Worm (Caenorhabditis elegans) whole organism, midembryonic: Measurements from ENCODE around the gene F47B8.14.

Experiments used
- T22C8.4 ChIP-seq: fragments of 200-800 bp; sonication (Bioruptor generic); IDR thresholded peaks from 2 replicates; pipeline ENCODE4 v1.3.6; 2022; ENCODE audit warnings: missing genetic modification characterization, missing compliant biosample characterization
- cog-1 ChIP-seq: sonication (generic microtip); optimal IDR thresholded peaks from 2 replicates; lab custom pipeline; 2016; ENCODE audit warnings: missing genetic modification characterization, missing compliant biosample characterization
- flt-1 ChIP-seq: fragments of 200-800 bp; sonication (Bioruptor generic); IDR thresholded peaks from 2 replicates; pipeline ENCODE4 v1.3.6; 2022; ENCODE audit warnings: missing genetic modification characterization, missing compliant biosample characterization
- klf-2 ChIP-seq: fragments of 200-800 bp; sonication (Bioruptor generic); conservative IDR thresholded peaks from 2 replicates; pipeline ENCODE4 v1.3.6; 2022; ENCODE audit warnings: missing genetic modification reagents, missing genetic modification characterization, missing compliant biosample characterization
- med-1 ChIP-seq: sonication (generic microtip); optimal IDR thresholded peaks from 2 replicates; lab custom pipeline; 2017; ENCODE audit warnings: missing genetic modification characterization, mild to moderate bottlenecking, missing compliant biosample characterization, antibody characterized with exemption, missing genetic modification reagents; ENCODE audit not compliant: insufficient read depth
- ref-1 ChIP-seq: fragments of 200-800 bp; sonication (Bioruptor generic); conservative IDR thresholded peaks from 2 replicates; pipeline ENCODE4 v1.3.6; 2022; ENCODE audit warnings: missing genetic modification reagents, missing genetic modification characterization, missing compliant biosample characterization
- tab-1 ChIP-seq: fragments of 200-800 bp; sonication (Bioruptor generic); IDR thresholded peaks from 2 replicates; pipeline ENCODE4 v1.3.6; 2022; ENCODE audit warnings: missing genetic modification characterization, missing compliant biosample characterization
- ztf-23 ChIP-seq: fragments of 200-800 bp; sonication (Bioruptor generic); IDR thresholded peaks from 2 replicates; pipeline ENCODE4 v1.3.6; 2022; ENCODE audit warnings: missing genetic modification reagents, missing genetic modification characterization, missing compliant biosample characterization
- ztf-29 ChIP-seq: fragments of 200-800 bp; sonication (Bioruptor generic); IDR thresholded peaks from 2 replicates; pipeline ENCODE4 v1.3.6; 2022; ENCODE audit warnings: missing genetic modification reagents, missing genetic modification characterization, missing compliant biosample characterization

DNA sequence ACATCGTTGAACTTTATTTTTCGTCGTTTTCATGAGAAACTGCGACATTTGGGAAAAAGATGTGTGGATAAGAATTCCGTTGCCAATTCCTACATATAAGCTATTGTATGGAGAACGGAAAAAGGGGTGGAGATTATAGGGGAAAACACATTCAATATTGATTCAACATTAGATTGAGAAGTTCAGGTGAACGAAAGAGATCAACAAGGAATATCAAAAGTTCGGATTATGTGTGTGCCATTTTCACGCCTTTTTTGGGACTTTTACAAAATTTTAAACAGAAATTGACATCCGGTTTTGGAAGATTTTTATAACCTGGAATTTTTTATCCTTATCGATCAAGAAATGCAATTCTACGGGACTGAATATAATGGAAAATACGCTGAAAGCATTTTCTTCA is 7.4 kb downstream of the F47B8.14 start, which contains the start of gene F47B8.5:
- TF ChIP-seq cog-1 (no peak), flt-1 (no peak), ref-1 (GFP tag; lab: Robert Waterston, UW) (no peak), med-1 (GFP tag; lab: Kevin White, UChicago) (no peak), ztf-29 (GFP tag; lab: Robert Waterston, UW) (no peak), ztf-23 (GFP tag; lab: Robert Waterston, UW) (no peak), tab-1 (no peak), klf-2 (no peak), T22C8.4 (GFP tag; lab: Robert Waterston, UW) (no peak)
